Fruit fly (Drosophila melanogaster) whole organism: ENCODE results near the gene CG6431.

Experiments used
- CG8478 ChIP-seq: fragments of >200 bp; optimal IDR thresholded peaks from 2 replicates; lab custom pipeline; 2018; ENCODE audit warnings: inconsistent platforms
- Dll ChIP-seq: fragments of >200 bp; optimal IDR thresholded peaks from 2 replicates; lab custom pipeline; 2017
- psq ChIP-seq: fragments of >200 bp; optimal IDR thresholded peaks from 2 replicates; lab custom pipeline; 2017

dm6 chr2L:10701499-10702062 lies 22.4 kb upstream of the CG6431 start, which contains the start of gene Lip1:
- no peak for TF ChIP-seq psq (lab: Kevin White, UChicago)
- no peak for TF ChIP-seq Dll
- TF ChIP-seq CG8478 (lab: Kevin White, UChicago), result no peak
